Fruit fly (Drosophila melanogaster) whole organism: Measurements from ENCODE around the gene sov.

Source experiments
- CG8478 ChIP-seq: fragments of >200 bp; optimal IDR thresholded peaks from 2 replicates; lab custom pipeline; 2018; ENCODE audit warnings: inconsistent platforms
- Dll ChIP-seq: fragments of >200 bp; optimal IDR thresholded peaks from 2 replicates; lab custom pipeline; 2017
- EcR ChIP-seq, 2 experiments: fragments of >200 bp; optimal IDR thresholded peaks; 2 replicates each; lab custom pipeline; 2017; ENCODE audit warnings: missing biosample characterization in 2 of 2, missing genetic modification characterization in 2 of 2, missing genetic modification reagents in 2 of 2
- pan ChIP-seq: fragments of >200 bp; optimal IDR thresholded peaks from 2 replicates; lab custom pipeline; 2017
- psq ChIP-seq: fragments of >200 bp; optimal IDR thresholded peaks from 2 replicates; lab custom pipeline; 2017
- usp ChIP-seq: fragments of >200 bp; optimal IDR thresholded peaks from 2 replicates; lab custom pipeline; 2017; ENCODE audit warnings: missing biosample characterization, missing genetic modification characterization, mixed read lengths

Gene sov

DNA sequence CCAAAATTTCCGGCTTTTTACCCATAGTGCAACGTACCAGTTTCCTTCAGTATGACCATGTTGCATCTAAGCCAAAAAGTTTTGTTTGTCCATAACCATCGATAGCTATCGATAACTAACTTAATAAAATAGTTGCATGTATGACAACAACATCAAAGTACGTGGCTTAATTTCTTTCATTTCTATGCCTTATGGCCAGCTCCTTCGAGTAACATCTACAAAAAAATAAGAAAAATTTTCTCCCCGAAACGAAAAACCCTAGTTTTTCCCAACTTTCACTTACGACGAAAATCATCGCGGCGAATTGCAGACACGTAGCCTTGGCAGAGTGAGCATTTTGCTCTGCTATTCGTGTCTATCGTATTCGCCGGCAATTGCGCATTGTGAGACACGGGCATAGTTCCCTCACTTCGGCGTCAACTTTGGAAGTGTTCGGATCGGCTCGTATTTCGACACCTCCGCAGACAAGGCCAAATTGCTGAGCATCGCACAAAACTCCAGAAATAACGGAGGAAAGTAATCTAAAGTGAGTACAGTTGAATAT lies at the start of gene sov:
sov (plus strand) TSS at position 148 of the 544 bp plus-strand sequence.
- TF ChIP-seq usp (GFP tag; lab: Kevin White, UChicago) = no peak
- no peak for TF ChIP-seq CG8478 (lab: Kevin White, UChicago)
- no peak for TF ChIP-seq psq
- no peak for TF ChIP-seq EcR (GFP tag; optimal IDR thresholded peaks at IDR 0.05; lab: Kevin White, UChicago)
- TF ChIP-seq pan (lab: Kevin White, UChicago) = no peak
- no peak for TF ChIP-seq Dll

DNA sequence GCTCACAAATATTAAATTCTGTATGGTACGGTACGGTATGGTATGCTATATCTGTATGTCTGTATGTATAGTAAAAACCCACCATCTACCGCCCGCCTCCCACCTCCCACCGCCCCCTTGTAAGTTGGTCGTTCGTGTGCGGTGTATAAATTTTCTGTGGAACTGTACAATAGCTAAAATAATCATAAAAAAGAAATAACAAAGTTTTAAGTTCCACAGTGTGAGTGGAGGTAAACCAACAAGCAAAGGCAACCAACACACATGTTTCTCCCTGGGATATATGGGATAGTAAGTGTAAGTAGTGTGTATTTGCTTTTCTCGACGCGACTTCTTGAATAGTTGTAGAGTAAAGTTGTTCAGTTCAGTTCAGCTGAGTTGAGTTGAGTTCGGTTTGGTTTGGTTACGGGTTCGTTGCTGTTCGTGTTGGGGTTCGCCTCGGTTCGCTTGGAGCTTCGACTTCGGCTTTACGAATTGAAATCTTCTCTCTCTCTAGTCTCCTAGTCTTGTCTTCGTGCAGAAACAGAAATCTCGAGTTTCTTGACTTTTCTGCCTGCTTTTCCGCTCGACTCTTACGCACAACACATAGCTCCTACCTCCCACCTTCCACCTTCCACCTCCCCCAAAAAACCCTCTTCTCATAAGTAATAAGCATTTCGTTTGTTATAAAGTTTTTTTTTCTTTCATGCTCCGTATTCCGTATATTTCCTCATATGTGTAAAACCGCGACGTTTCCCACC lies 49.4 kb upstream of the sov start:
- TF ChIP-seq psq (no peak), pan (lab: Kevin White, UChicago) (no peak), EcR (GFP tag; optimal IDR thresholded peaks at IDR 0.05; lab: Kevin White, UChicago) (peak in 1 of 2 experiments; percentile 59), Dll (no peak), CG8478 (lab: Kevin White, UChicago) (no peak), usp (GFP tag; lab: Kevin White, UChicago) (no peak)

DNA sequence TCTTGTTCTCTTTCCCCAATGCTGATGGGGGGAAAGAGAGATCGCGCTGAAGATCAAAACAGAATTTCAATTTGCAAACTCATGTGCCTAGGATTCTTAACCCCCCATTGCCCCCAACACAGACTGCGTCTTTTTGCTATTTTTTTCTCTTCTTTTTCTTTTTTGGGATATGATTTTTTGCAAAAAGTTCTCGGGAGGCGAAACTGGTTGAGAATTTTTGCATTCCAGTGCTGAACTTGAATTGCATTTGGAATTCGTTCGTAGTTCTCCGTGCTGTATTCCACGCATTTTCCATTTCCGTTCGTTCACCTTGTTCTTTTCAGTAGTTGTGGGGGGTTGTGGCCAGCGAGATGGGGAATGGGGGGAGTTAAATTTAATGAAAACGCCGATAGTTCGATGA lies 48.0 kb upstream of the sov start:
- TF ChIP-seq psq = no peak
- no peak for TF ChIP-seq usp (GFP tag; lab: Kevin White, UChicago)
- no peak for TF ChIP-seq CG8478 (lab: Kevin White, UChicago)
- TF ChIP-seq Dll = no peak
- no peak for TF ChIP-seq pan (lab: Kevin White, UChicago)
- peak in 1 of 2 experiments; percentile 76 for TF ChIP-seq EcR (GFP tag; optimal IDR thresholded peaks at IDR 0.05; lab: Kevin White, UChicago)

DNA sequence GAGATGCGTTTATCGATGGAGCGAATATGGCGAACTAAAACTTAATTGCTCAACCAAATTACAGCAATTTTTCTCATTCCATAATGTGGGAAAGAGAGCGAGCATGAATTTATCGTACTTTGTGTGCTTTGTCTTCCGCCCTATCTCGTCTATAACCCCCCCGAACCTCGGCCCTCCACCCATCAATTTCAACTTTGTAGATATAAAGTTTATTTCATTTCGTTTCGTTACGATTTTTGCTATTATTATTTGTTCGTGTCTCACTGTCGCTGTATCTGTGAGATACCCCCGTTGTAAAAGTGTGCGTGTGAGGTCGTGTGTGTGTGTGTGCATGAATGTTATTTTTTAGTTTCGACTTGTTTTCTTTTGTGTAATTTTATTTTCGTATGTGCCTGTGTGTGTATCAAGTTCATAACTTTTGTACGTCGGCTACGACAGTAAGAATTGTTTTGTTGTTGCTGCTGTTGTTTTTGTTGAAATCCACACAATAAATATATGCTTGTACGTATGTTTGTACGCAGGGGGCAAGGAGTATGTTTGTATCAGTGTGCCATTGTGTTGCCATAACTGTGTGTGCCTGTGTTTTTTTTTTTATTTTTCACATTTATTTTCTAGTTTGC lies 47.4 kb upstream of the sov start:
- TF ChIP-seq pan (lab: Kevin White, UChicago) (no peak), usp (GFP tag; lab: Kevin White, UChicago) (no peak), psq (no peak), CG8478 (lab: Kevin White, UChicago) (no peak), EcR (GFP tag; optimal IDR thresholded peaks at IDR 0.05; lab: Kevin White, UChicago) (no peak), Dll (no peak)

DNA sequence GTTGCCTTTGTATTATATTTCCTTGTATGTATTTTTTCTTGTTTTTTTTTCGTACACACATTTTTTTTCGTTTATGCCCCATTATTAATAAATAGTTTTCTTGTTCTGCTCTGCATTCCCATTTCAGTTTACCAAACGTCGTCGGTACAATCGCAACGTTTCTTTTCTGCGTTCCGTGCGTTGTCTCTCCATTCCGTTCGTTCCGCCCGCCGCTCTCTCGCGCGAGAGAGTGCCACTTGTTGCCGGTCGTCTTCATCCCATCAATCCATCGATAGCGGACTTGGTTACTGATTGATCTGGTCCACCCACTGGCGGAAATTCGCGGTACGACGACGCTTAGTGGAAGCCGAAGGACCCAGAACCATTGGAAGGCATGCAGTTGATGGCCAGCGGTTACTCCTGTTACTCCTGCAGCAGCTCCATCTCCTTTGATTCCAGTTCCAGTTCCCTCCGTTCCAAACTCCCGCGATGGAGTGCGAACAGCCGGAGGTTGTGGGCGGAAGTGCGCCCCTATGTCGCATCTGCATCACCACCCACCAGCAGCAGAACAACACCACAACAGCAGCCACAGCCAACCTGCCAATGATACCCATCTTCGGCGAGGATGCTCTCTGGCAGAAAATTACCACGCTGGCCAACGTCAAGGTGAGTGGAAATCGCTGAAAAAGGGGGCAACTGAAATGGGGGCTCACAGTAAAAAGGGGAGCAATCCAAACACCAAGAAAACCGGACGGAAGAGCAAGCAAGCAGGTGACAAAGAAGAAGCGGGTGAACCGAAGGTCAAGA lies 46.7 kb upstream of the sov start:
- TF ChIP-seq Dll (no peak), usp (GFP tag; lab: Kevin White, UChicago) (no peak), psq (no peak), pan (lab: Kevin White, UChicago) (no peak), CG8478 (lab: Kevin White, UChicago) (no peak), EcR (GFP tag; optimal IDR thresholded peaks at IDR 0.05; lab: Kevin White, UChicago) (no peak)

DNA sequence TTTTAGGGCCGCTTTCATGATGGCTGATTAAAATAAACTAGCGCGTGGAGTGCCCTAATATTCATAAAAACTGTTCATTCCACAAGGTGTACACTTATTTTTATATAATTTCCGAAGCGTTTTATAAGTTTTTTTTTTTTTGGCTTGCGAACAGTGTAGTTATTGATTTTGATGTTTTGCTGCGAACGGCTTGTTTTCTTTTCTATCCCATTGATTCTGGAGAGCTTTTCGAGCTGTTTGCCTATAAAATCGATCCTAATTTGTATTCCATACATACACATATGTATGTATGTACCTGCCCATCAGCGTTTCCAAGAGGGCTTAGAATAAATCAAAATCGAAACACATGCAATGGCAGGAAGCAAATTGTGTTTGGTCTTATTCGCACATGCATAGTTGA lies 45.9 kb upstream of the sov start:
- no peak for TF ChIP-seq EcR (GFP tag; optimal IDR thresholded peaks at IDR 0.05; lab: Kevin White, UChicago)
- TF ChIP-seq usp (GFP tag; lab: Kevin White, UChicago) = no peak
- TF ChIP-seq CG8478 (lab: Kevin White, UChicago) = no peak
- no peak for TF ChIP-seq pan (lab: Kevin White, UChicago)
- TF ChIP-seq Dll = no peak
- no peak for TF ChIP-seq psq

DNA sequence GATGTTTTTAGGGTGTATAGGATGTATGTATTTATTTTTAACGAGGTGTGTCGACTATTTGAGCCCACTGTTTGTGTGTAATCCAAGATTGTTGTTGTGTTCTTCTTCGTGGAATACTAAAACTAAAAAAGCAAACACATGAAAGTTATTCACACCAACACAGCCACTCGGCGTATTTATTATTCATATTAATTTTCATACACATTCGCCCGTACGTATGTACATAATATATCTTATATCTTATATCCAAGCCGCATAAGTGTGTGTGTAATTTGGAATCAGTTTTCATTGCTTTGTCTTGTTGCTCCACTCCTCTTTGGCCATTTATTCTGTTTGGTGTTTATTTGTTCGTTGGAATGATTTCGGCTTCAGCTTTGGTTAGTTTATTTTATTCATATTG lies 45.5 kb upstream of the sov start:
- TF ChIP-seq psq = no peak
- TF ChIP-seq usp (GFP tag; lab: Kevin White, UChicago) = no peak
- TF ChIP-seq CG8478 (lab: Kevin White, UChicago) = no peak
- no peak for TF ChIP-seq Dll
- TF ChIP-seq EcR (GFP tag; optimal IDR thresholded peaks at IDR 0.05; lab: Kevin White, UChicago) = no peak
- no peak for TF ChIP-seq pan (lab: Kevin White, UChicago)

DNA sequence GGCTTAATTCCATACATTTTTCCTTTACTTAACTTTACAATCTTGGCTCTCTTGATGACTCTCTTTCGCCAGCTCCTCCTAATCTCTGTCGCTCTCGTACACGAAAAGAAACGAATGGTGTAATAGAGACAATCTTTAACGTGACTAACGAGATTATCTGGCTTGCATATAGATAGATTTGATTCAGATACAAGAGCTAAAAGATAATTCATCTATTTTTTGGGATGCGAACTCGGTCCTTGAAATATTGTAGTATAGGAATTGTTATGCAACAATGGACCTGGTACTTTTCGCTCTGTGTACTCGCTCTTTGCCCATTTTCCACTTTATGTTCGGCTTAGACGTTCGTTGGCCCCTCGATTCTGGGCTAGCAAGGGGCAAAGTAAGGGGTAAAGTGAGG lies 44.8 kb upstream of the sov start:
- TF ChIP-seq pan (lab: Kevin White, UChicago) (no peak), usp (GFP tag; lab: Kevin White, UChicago) (no peak), Dll (no peak), CG8478 (lab: Kevin White, UChicago) (no peak), psq (no peak), EcR (GFP tag; optimal IDR thresholded peaks at IDR 0.05; lab: Kevin White, UChicago) (no peak)

DNA sequence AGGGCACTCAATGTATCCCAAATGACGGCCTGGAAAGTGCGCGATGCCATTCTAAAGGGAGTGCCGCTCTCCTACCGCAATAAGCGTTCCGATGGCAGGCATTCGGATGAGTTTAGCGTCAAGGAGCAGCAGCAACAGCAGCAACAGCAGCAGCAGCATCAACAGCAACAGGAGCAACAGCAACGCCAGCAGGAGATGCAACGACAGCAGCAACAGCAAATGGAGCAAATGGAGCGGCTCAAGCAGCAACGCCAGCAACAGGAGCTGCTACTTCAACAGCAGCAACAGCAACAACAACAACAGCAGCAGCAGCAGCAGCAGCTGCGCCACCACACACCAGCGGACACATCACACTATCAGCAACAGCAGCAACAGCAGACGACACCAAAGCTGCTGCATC lies 40.0 kb upstream of the sov start:
- TF ChIP-seq EcR (GFP tag; optimal IDR thresholded peaks at IDR 0.05; lab: Kevin White, UChicago) = no peak
- TF ChIP-seq usp (GFP tag; lab: Kevin White, UChicago) = no peak
- no peak for TF ChIP-seq Dll

DNA sequence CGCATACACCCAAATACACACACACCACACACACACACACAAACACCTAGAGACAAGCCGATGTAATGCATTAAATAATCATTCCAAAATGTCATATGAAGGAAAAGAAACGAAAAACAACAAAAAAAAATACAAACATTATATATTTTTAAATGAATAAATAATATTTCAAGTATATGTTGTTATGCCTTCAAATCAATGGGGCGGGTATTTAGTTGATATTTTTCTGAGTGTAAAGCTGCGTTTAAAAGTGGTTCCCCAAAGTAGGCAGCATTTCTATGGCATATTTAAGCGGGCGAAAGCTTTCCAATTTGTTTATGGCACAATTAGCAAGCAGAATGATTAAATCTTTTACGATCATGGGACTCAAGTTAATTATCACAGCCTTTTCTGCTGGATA lies 36.9 kb upstream of the sov start:
- TF ChIP-seq usp (GFP tag; lab: Kevin White, UChicago) (no peak), CG8478 (lab: Kevin White, UChicago) (no peak), EcR (GFP tag; optimal IDR thresholded peaks at IDR 0.05; lab: Kevin White, UChicago) (no peak), pan (lab: Kevin White, UChicago) (no peak), Dll (no peak), psq (no peak)

DNA sequence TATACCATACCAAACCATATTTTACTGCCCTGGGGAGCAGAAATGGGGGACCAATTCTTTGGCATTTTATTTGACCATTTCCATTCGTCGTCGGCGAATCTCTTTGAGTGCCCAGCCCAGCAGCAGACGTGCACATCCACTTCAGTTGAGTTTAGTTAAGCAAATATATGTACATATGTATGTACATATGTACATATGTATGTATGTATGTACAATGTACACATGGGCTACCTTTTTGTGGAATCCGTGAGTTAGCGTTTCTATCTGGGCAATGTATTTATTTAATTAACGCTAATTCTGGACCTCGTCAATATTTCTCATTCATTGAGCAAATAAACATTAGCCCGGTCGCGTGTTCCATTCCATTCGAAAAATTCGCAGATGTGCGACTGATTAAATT lies 36.2 kb upstream of the sov start:
- TF ChIP-seq EcR (GFP tag; optimal IDR thresholded peaks at IDR 0.05; lab: Kevin White, UChicago) (no peak), Dll (no peak), CG8478 (lab: Kevin White, UChicago) (no peak), psq (no peak), pan (lab: Kevin White, UChicago) (no peak), usp (GFP tag; lab: Kevin White, UChicago) (no peak)
